Fruit fly (Drosophila melanogaster): ENCODE data around the gene CG4956.

The CG4956 gene

dm6 chr3R:25790371-25790770 lies 12.3 kb upstream of the CG4956 start, which contains the start of gene CG31093:
TSS of gene CG31093 (minus strand) at chr3R:25790471.
- TF ChIP-seq Sp1 (GFP tag; optimal IDR thresholded peaks at IDR 0.05): no peak
- no peak for TF ChIP-seq sage (GFP tag; optimal IDR thresholded peaks at IDR 0.05)
- TF ChIP-seq brk (GFP tag; optimal IDR thresholded peaks at IDR 0.05): no peak
- TF ChIP-seq tai (GFP tag; optimal IDR thresholded peaks at IDR 0.05): no peak

- TF ChIP-seq Dfd (GFP tag; optimal IDR thresholded peaks at IDR 0.05) (no peak), Abd-B (GFP tag; optimal IDR thresholded peaks at IDR 0.05) (no peak), brk (GFP tag; optimal IDR thresholded peaks at IDR 0.05) (no peak), ey (GFP tag; optimal IDR thresholded peaks at IDR 0.05) (no peak), woc (GFP tag; optimal IDR thresholded peaks at IDR 0.05) (no peak), Mio (GFP tag; optimal IDR thresholded peaks at IDR 0.05) (no peak), usp (GFP tag; optimal IDR thresholded peaks at IDR 0.05) (no peak), br (GFP tag; optimal IDR thresholded peaks at IDR 0.05) (no peak), tai (GFP tag; optimal IDR thresholded peaks at IDR 0.05) (no peak), lola (GFP tag; optimal IDR thresholded peaks at IDR 0.05) (no peak), jim (GFP tag; optimal IDR thresholded peaks at IDR 0.05) (no peak), Hnf4 (GFP tag; optimal IDR thresholded peaks at IDR 0.05) (no peak)
Measured at dm6 chr3R:25789355-25789754, 11.2 kb upstream of the CG4956 start, which contains the start of gene CG31380. TSS of gene CG31380 (minus strand) at chr3R:25789455.

- TF ChIP-seq N (GFP tag; optimal IDR thresholded peaks at IDR 0.05) (no peak), Dif (GFP tag; optimal IDR thresholded peaks at IDR 0.05; ENCODE audit: partially characterized antibody) (no peak), usp (GFP tag; optimal IDR thresholded peaks at IDR 0.05) (no peak), h (GFP tag; optimal IDR thresholded peaks at IDR 0.05) (no peak), Hr83 (GFP tag; optimal IDR thresholded peaks at IDR 0.05; ENCODE audit: poor library complexity, severe bottlenecking) (no peak), dl (GFP tag; optimal IDR thresholded peaks at IDR 0.05; ENCODE audit: insufficient read depth in 1 of 2, partially characterized antibody in 2 of 2) (no peak), GATAd (GFP tag; optimal IDR thresholded peaks at IDR 0.05) (no peak), fru (GFP tag; optimal IDR thresholded peaks at IDR 0.05) (no peak), Vsx2 (GFP tag; optimal IDR thresholded peaks at IDR 0.05; ENCODE audit: partially characterized antibody) (no peak), brk (GFP tag; optimal IDR thresholded peaks at IDR 0.05) (no peak), pan (optimal IDR thresholded peaks at IDR 0.05) (no peak), jim (GFP tag; optimal IDR thresholded peaks at IDR 0.05) (no peak), HLH106 (tag; optimal IDR thresholded peaks at IDR 0.05) (no peak), Mio (GFP tag; optimal IDR thresholded peaks at IDR 0.05) (no peak)
Measured at dm6 chr3R:25787198-25787597, 9.1 kb upstream of the CG4956 start, which contains the start of gene CG4960. TSS of gene CG4960 (minus strand) at chr3R:25787298.

- no peak for TF ChIP-seq dsf (GFP tag; optimal IDR thresholded peaks at IDR 0.05; ENCODE audit: borderline replicate concordance)
- TF ChIP-seq Jra (GFP tag; optimal IDR thresholded peaks at IDR 0.05): no peak
- peak in 1 of 2 experiments; percentile 1 for TF ChIP-seq dl (GFP tag; optimal IDR thresholded peaks at IDR 0.05; ENCODE audit: insufficient read depth in 1 of 2, partially characterized antibody in 2 of 2)
- no peak for TF ChIP-seq CG9705 (GFP tag; optimal IDR thresholded peaks at IDR 0.05)
- TF ChIP-seq Dif (GFP tag; optimal IDR thresholded peaks at IDR 0.05; ENCODE audit: partially characterized antibody): peak; percentile 63
- TF ChIP-seq fru (GFP tag; optimal IDR thresholded peaks at IDR 0.05): no peak
- no peak for TF ChIP-seq usp (GFP tag; optimal IDR thresholded peaks at IDR 0.05)
- TF ChIP-seq Hnf4 (GFP tag; optimal IDR thresholded peaks at IDR 0.05): no peak
Measured at dm6 chr3R:25782855-25783424, 4.8 kb upstream of the CG4956 start.

dm6 chr3R:25777098-25777497 lies 1.0 kb downstream of the CG4956 start, which contains the start of gene CG17195:
TSS of gene CG17195 (minus strand) at chr3R:25777198.
- TF ChIP-seq brk (GFP tag; optimal IDR thresholded peaks at IDR 0.05) (no peak), Jra (GFP tag; optimal IDR thresholded peaks at IDR 0.05) (no peak), CrebA (GFP tag; optimal IDR thresholded peaks at IDR 0.05; ENCODE audit: borderline replicate concordance) (no peak), N (GFP tag; optimal IDR thresholded peaks at IDR 0.05) (no peak), Hr83 (GFP tag; optimal IDR thresholded peaks at IDR 0.05; ENCODE audit: poor library complexity, severe bottlenecking) (no peak), fru (GFP tag; optimal IDR thresholded peaks at IDR 0.05) (no peak), woc (GFP tag; optimal IDR thresholded peaks at IDR 0.05) (no peak), lola (GFP tag; optimal IDR thresholded peaks at IDR 0.05) (no peak), dmrt93B (GFP tag; optimal IDR thresholded peaks at IDR 0.05) (no peak), Hnf4 (GFP tag; optimal IDR thresholded peaks at IDR 0.05) (no peak), dsf (GFP tag; optimal IDR thresholded peaks at IDR 0.05; ENCODE audit: borderline replicate concordance) (no peak), Abd-B (GFP tag; optimal IDR thresholded peaks at IDR 0.05) (no peak), CG32264 (GFP tag; optimal IDR thresholded peaks at IDR 0.05) (no peak), tai (GFP tag; optimal IDR thresholded peaks at IDR 0.05) (no peak), OdsH (GFP tag; optimal IDR thresholded peaks at IDR 0.05) (no peak), usp (GFP tag; optimal IDR thresholded peaks at IDR 0.05) (no peak)
